Fruit fly (Drosophila melanogaster) whole organism, embryonic: ENCODE results near the gene CG31445.

ENCODE experiments used
- CG10366 ChIP-seq: fragments of 200-800 bp; sonication (Bioruptor generic); IDR thresholded peaks from 2 replicates; pipeline ENCODE4 v1.3.6; 2022; ENCODE audit warnings: missing biosample characterization, missing genetic modification characterization
- CG11695 ChIP-seq: fragments of 200-800 bp; sonication (Bioruptor generic); IDR thresholded peaks from 3 replicates; pipeline ENCODE4 v1.3.6; 2022; ENCODE audit warnings: missing biosample characterization, missing genetic modification characterization
- CG11723 ChIP-seq: fragments of 200-800 bp; sonication (Bioruptor generic); optimal IDR thresholded peaks from 2 replicates; lab custom pipeline; 2017; ENCODE audit warnings: missing biosample characterization, mild to moderate bottlenecking, missing genetic modification characterization
- CG13296 ChIP-seq: fragments of 200-800 bp; sonication (Bioruptor generic); optimal IDR thresholded peaks from 3 replicates; lab custom pipeline; 2018; ENCODE audit warnings: missing biosample characterization, mild to moderate bottlenecking, missing genetic modification characterization
- CG13424 ChIP-seq: fragments of 200-800 bp; sonication (Bioruptor generic); optimal IDR thresholded peaks from 2 replicates; lab custom pipeline; 2019; ENCODE audit warnings: missing biosample characterization, mild to moderate bottlenecking, missing genetic modification characterization, moderate library complexity
- CG17385 ChIP-seq: fragments of 200-800 bp; sonication (Bioruptor generic); optimal IDR thresholded peaks from 3 replicates; lab custom pipeline; 2018; ENCODE audit warnings: missing biosample characterization, mild to moderate bottlenecking, missing genetic modification characterization
- CG18011 ChIP-seq: fragments of 200-800 bp; sonication (Bioruptor generic); optimal IDR thresholded peaks from 2 replicates; lab custom pipeline; 2017; ENCODE audit warnings: missing biosample characterization, missing genetic modification characterization, mild to moderate bottlenecking, moderate library complexity, missing genotype
- CG2199 ChIP-seq: fragments of 200-800 bp; sonication (Bioruptor generic); IDR thresholded peaks from 3 replicates; pipeline ENCODE4 v1.3.6; 2022; ENCODE audit warnings: missing biosample characterization, missing genetic modification characterization
- CG2678 ChIP-seq: fragments of 200-800 bp; sonication (Bioruptor generic); optimal IDR thresholded peaks from 3 replicates; lab custom pipeline; 2019; ENCODE audit warnings: missing biosample characterization, mild to moderate bottlenecking, missing genetic modification characterization, moderate library complexity
- CG31365 ChIP-seq: fragments of 200-800 bp; sonication (Bioruptor generic); optimal IDR thresholded peaks from 2 replicates; lab custom pipeline; 2018; ENCODE audit warnings: missing biosample characterization, mild to moderate bottlenecking, missing genetic modification characterization
- CG33213 ChIP-seq: fragments of 200-800 bp; sonication (Bioruptor generic); optimal IDR thresholded peaks from 3 replicates; lab custom pipeline; 2016; ENCODE audit warnings: missing biosample characterization, missing genetic modification characterization
- CG4282 ChIP-seq: fragments of 200-800 bp; sonication (Bioruptor generic); optimal IDR thresholded peaks from 2 replicates; lab custom pipeline; 2016; ENCODE audit warnings: missing biosample characterization, missing genetic modification characterization
- CG8290 ChIP-seq, 3 experiments: fragments of 200-800 bp; sonication (Bioruptor generic); optimal IDR thresholded peaks; 2 replicates each; lab custom pipeline; 2016 to 2019; ENCODE audit warnings: missing biosample characterization in 3 of 3, missing genetic modification characterization in 3 of 3, mild to moderate bottlenecking in 2 of 3, moderate library complexity in 1 of 3
- CG9727 ChIP-seq: fragments of 200-800 bp; sonication (Bioruptor generic); optimal IDR thresholded peaks from 3 replicates; lab custom pipeline; 2017; ENCODE audit warnings: missing biosample characterization, mild to moderate bottlenecking, missing genetic modification characterization
- CG9932 ChIP-seq: fragments of 200-800 bp; sonication (Bioruptor generic); IDR thresholded peaks from 2 replicates; pipeline ENCODE4 v1.3.6; 2022; ENCODE audit warnings: missing biosample characterization, missing genetic modification characterization
- CkIIα-i1 ChIP-seq: fragments of 200-800 bp; sonication (Bioruptor generic); IDR thresholded peaks from 2 replicates; pipeline ENCODE4 v1.3.6; 2022; ENCODE audit warnings: missing biosample characterization, missing genetic modification characterization
- Dfd ChIP-seq, 2 experiments: fragments of >200 bp; optimal IDR thresholded peaks; 2 replicates each; lab custom pipeline; 2017; ENCODE audit warnings: missing biosample characterization in 2 of 2, missing genetic modification characterization in 2 of 2
- E2f2 ChIP-seq: fragments of 200-800 bp; sonication (Bioruptor generic); IDR thresholded peaks from 2 replicates; pipeline ENCODE4 v1.3.6; 2022; ENCODE audit warnings: missing biosample characterization, missing genetic modification characterization
- Ets65A ChIP-seq: fragments of 200-800 bp; sonication (Bioruptor generic); peaks from one replicate; lab custom pipeline; 2016; ENCODE audit warnings: missing biosample characterization, missing genetic modification characterization
- Gsc ChIP-seq: fragments of 200-800 bp; sonication (Bioruptor generic); IDR thresholded peaks from 2 replicates; pipeline ENCODE4 v1.3.6; 2022; ENCODE audit warnings: missing biosample characterization, missing genetic modification characterization
- HLH3B ChIP-seq: fragments of 200-800 bp; sonication (Bioruptor generic); IDR thresholded peaks from 2 replicates; pipeline ENCODE4 v1.3.6; 2022; ENCODE audit warnings: missing biosample characterization, missing genetic modification characterization
- HLH4C ChIP-seq: fragments of 200-800 bp; sonication (Bioruptor generic); IDR thresholded peaks from 3 replicates; pipeline ENCODE4 v1.3.6; 2022; ENCODE audit warnings: missing biosample characterization, missing genetic modification characterization; ENCODE audit not compliant: partially characterized antibody
- HmgD ChIP-seq: fragments of 200-800 bp; sonication (Bioruptor generic); optimal IDR thresholded peaks from 3 replicates; lab custom pipeline; 2016; ENCODE audit warnings: missing biosample characterization, missing genetic modification characterization
- Hr78 ChIP-seq, 2 experiments: fragments of 200-800 bp in 1 of 2; fragments of >200 bp in 1 of 2; sonication (Bioruptor generic) in 1 of 2; optimal IDR thresholded peaks; 2 replicates each; lab custom pipeline; 2017 to 2019; ENCODE audit warnings: missing biosample characterization in 2 of 2, missing genetic modification characterization in 2 of 2, mild to moderate bottlenecking in 1 of 2, moderate library complexity in 1 of 2
- Max ChIP-seq: fragments of 200-800 bp; sonication (Bioruptor generic); optimal IDR thresholded peaks from 2 replicates; lab custom pipeline; 2016; ENCODE audit warnings: missing biosample characterization, mild to moderate bottlenecking, missing genetic modification characterization
- Ssrp ChIP-seq: fragments of 200-800 bp; sonication (Bioruptor generic); optimal IDR thresholded peaks from 2 replicates; lab custom pipeline; 2018; ENCODE audit warnings: missing biosample characterization, mild to moderate bottlenecking, missing genetic modification characterization, moderate library complexity
- bigmax ChIP-seq: fragments of 200-800 bp; sonication (Bioruptor generic); optimal IDR thresholded peaks from 2 replicates; lab custom pipeline; 2018; ENCODE audit warnings: missing biosample characterization, mild to moderate bottlenecking, missing genetic modification characterization
- chm ChIP-seq: fragments of 200-800 bp; sonication (Bioruptor generic); IDR thresholded peaks from 2 replicates; pipeline ENCODE4 v1.3.6; 2022; ENCODE audit warnings: missing biosample characterization, missing genetic modification characterization
- danr ChIP-seq: fragments of 200-800 bp; sonication (Bioruptor generic); IDR thresholded peaks from 2 replicates; pipeline ENCODE4 v1.3.6; 2022; ENCODE audit warnings: missing biosample characterization, missing genetic modification characterization
- dmrt11E ChIP-seq: fragments of 200-800 bp; sonication (Bioruptor generic); optimal IDR thresholded peaks from 3 replicates; lab custom pipeline; 2018; ENCODE audit warnings: missing biosample characterization, mild to moderate bottlenecking, missing genetic modification characterization, moderate library complexity
- ewg ChIP-seq: fragments of 200-800 bp; sonication (Bioruptor generic); optimal IDR thresholded peaks from 3 replicates; lab custom pipeline; 2017; ENCODE audit warnings: mild to moderate bottlenecking, missing biosample characterization, missing genetic modification reagents, missing genetic modification characterization
- fd64A ChIP-seq: fragments of 200-800 bp; sonication (Bioruptor generic); optimal IDR thresholded peaks from 3 replicates; lab custom pipeline; 2018; ENCODE audit warnings: missing biosample characterization, mild to moderate bottlenecking, missing genetic modification characterization
- gsb-n ChIP-seq: fragments of 200-800 bp; sonication (Bioruptor generic); optimal IDR thresholded peaks from 3 replicates; lab custom pipeline; 2018; ENCODE audit warnings: missing biosample characterization, mild to moderate bottlenecking, missing genetic modification characterization
- hkb ChIP-seq, 2 experiments: fragments of 200-800 bp in 1 of 2; fragments of >200 bp in 1 of 2; sonication (Bioruptor generic) in 1 of 2; IDR thresholded peaks in 1 of 2; optimal IDR thresholded peaks in 1 of 2; 2 replicates each; pipeline versions ENCODE4 v1.3.6 to Lab custom; 2017 to 2022; ENCODE audit warnings: missing biosample characterization in 1 of 2, missing genetic modification characterization in 1 of 2
- hth ChIP-seq: fragments of >200 bp; optimal IDR thresholded peaks from 2 replicates; lab custom pipeline; 2017; ENCODE audit warnings: inconsistent platforms
- pita ChIP-seq: fragments of 200-800 bp; sonication (Bioruptor generic); optimal IDR thresholded peaks from 2 replicates; lab custom pipeline; 2017; ENCODE audit warnings: missing biosample characterization, mild to moderate bottlenecking, missing genetic modification characterization
- pros ChIP-seq: fragments of 200-800 bp; sonication (Bioruptor generic); optimal IDR thresholded peaks from 3 replicates; lab custom pipeline; 2019; ENCODE audit warnings: missing biosample characterization, mild to moderate bottlenecking, missing genetic modification characterization, moderate library complexity
- run ChIP-seq: fragments of 200-800 bp; sonication (Bioruptor generic); optimal IDR thresholded peaks from 3 replicates; lab custom pipeline; 2018; ENCODE audit warnings: missing biosample characterization, mild to moderate bottlenecking, missing genetic modification characterization
- sim ChIP-seq: fragments of 200-800 bp; sonication (Bioruptor generic); IDR thresholded peaks from 2 replicates; pipeline ENCODE4 v1.3.6; 2022; ENCODE audit warnings: missing biosample characterization, missing genetic modification characterization
- sug ChIP-seq: fragments of 200-800 bp; optimal IDR thresholded peaks from 2 replicates; lab custom pipeline; 2019; ENCODE audit warnings: missing biosample characterization, mild to moderate bottlenecking, missing genetic modification characterization, moderate library complexity
- unpg ChIP-seq: fragments of 200-800 bp; sonication (Bioruptor generic); optimal IDR thresholded peaks from 3 replicates; lab custom pipeline; 2018; ENCODE audit warnings: missing biosample characterization, mild to moderate bottlenecking, missing genetic modification characterization, moderate library complexity
- wek ChIP-seq: fragments of 200-800 bp; sonication (Bioruptor generic); optimal IDR thresholded peaks from 3 replicates; lab custom pipeline; 2018; ENCODE audit warnings: missing biosample characterization, mild to moderate bottlenecking, missing genetic modification characterization, moderate library complexity

CG31445 gene

DNA sequence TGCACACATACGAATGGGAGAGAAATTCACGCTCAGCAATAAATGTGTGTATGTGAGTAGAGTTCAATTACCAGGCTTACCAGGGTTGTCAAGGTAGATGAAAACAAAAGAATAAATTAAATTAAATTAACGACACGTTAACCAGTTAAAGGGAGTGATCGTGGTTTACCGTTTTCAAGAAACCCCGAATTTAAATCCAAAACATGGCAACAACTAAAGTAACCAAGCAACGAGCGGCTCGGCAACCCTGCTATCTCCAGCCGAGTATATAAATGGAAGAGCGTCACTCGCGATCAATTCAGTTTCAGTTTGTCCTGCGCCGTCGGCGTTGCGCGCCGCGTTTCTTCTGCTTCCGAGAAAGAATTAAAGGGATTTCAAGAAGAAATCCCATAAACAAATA, 30.4 kb downstream of the CG31445 start (continued):
- TF ChIP-seq Hr78 (GFP tag; optimal IDR thresholded peaks at IDR 0.05; lab: Kevin White, UChicago): peak in 1 of 2 experiments; percentile 96
- TF ChIP-seq hkb (optimal IDR thresholded peaks at IDR 0.05; lab: Kevin White, UChicago): no peak
- TF ChIP-seq hkb (GFP tag; IDR thresholded peaks at IDR 0.05; lab: Robert Waterston, UW): peak; percentile 100
- peak; percentile 98 for TF ChIP-seq CG4282 (GFP tag; lab: Kevin White, UChicago)
- peak; percentile 92 for TF ChIP-seq E2f2 (GFP tag; lab: Robert Waterston, UW)
- peak; percentile 99 for TF ChIP-seq CG8290 (GFP tag; optimal IDR thresholded peaks at IDR 0.05; lab: Kevin White, UChicago)
- TF ChIP-seq CG8290 (tag; optimal IDR thresholded peaks at IDR 0.05; lab: Kevin White, UChicago): peak; percentile 97 to 99
- TF ChIP-seq CG33213: peak; percentile 100
- peak; percentile 93 for TF ChIP-seq CG18011 (GFP tag; lab: Kevin White, UChicago)
- peak; percentile 68 for TF ChIP-seq pros (GFP tag; lab: Kevin White, UChicago)
- peak; percentile 99 for TF ChIP-seq Max
- TF ChIP-seq CG13424 (tag; lab: Kevin White, UChicago): peak; percentile 99
- TF ChIP-seq danr (GFP tag; lab: Robert Waterston, UW): peak; percentile 98
- peak; percentile 96 for TF ChIP-seq wek (GFP tag; lab: Kevin White, UChicago)
- peak; percentile 99 for TF ChIP-seq CG9932 (GFP tag; lab: Robert Waterston, UW)
- TF ChIP-seq CG2199 (GFP tag; lab: Robert Waterston, UW): peak; percentile 99
- peak; percentile 98 for TF ChIP-seq run
- TF ChIP-seq bigmax: peak; percentile 86
- TF ChIP-seq CG11695 (GFP tag; lab: Robert Waterston, UW): peak; percentile 99
- TF ChIP-seq CG31365: peak; percentile 93
- peak; percentile 99 for TF ChIP-seq CG2678
- TF ChIP-seq CG13296 (GFP tag; lab: Kevin White, UChicago): peak; percentile 99
- TF ChIP-seq HLH3B: peak; percentile 99
- TF ChIP-seq unpg: peak; percentile 100
- TF ChIP-seq hth: no peak
- peak; percentile 97 for TF ChIP-seq CkIIα-i1
- peak; percentile 100 for TF ChIP-seq dmrt11E (tag; lab: Kevin White, UChicago)
- TF ChIP-seq CG11723 (GFP tag; lab: Kevin White, UChicago): peak; percentile 99
- TF ChIP-seq HLH4C: peak; percentile 67

DNA sequence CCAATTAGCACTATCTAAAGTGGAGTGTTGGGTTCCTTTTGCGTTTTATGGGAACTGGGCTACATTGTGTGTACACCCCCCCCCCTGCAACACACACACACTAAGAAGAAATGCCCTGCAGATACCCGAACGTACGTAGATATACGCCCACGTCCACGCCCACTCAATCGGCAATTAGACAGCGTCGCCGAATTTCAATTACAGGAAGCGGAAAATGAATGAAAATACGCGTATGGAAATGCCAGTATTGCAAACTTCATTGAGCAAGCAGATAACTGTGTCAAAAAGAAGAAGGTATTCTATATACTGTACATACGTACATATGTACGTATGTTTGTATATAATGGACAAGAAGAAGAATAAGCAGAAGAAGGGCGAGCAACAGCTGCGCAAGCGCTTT, 31.2 kb downstream of the CG31445 start:
- TF ChIP-seq fd64A (no peak), sim (GFP tag; lab: Robert Waterston, UW) (no peak), CG17385 (peak; percentile 31), ewg (GFP tag; lab: Kevin White, UChicago) (peak; percentile 6), Ets65A (peak; percentile 85), Gsc (no peak), Ssrp (no peak), gsb-n (tag; lab: Kevin White, UChicago) (no peak), CG9727 (GFP tag; lab: Kevin White, UChicago) (no peak), Dfd (GFP tag; optimal IDR thresholded peaks at IDR 0.05; lab: Kevin White, UChicago) (no peak), sug (tag; lab: Kevin White, UChicago) (no peak), chm (GFP tag; lab: Robert Waterston, UW) (0 out of 2 replicates have a peak, but pooled peaks have one; percentile 22), CG10366 (GFP tag; lab: Robert Waterston, UW) (no peak), HmgD (GFP tag; lab: Kevin White, UChicago) (no peak), pita (no peak)
